Fruit fly (Drosophila melanogaster) whole organism, prepupa: Measurements from ENCODE around the gene CG46270.

Source experiments
- CG11902 ChIP-seq: fragments of 200-800 bp; sonication (Bioruptor generic); optimal IDR thresholded peaks from 3 replicates; lab custom pipeline; 2016; ENCODE audit warnings: missing biosample characterization, missing genetic modification characterization
- CG1621 ChIP-seq: fragments of 200-800 bp; sonication (Bioruptor generic); optimal IDR thresholded peaks from 3 replicates; lab custom pipeline; 2018; ENCODE audit warnings: missing biosample characterization, mild to moderate bottlenecking, missing genetic modification characterization
- CG3032 ChIP-seq: fragments of 200-800 bp; optimal IDR thresholded peaks from 2 replicates; lab custom pipeline; 2019; ENCODE audit warnings: missing biosample characterization, mild to moderate bottlenecking, missing genetic modification characterization, moderate library complexity
- CG32006 ChIP-seq: fragments of 200-800 bp; sonication (Bioruptor generic); optimal IDR thresholded peaks from 3 replicates; lab custom pipeline; 2017; ENCODE audit warnings: missing biosample characterization, mild to moderate bottlenecking, missing genetic modification characterization
- CG34406 ChIP-seq: fragments of 200-800 bp; sonication (Bioruptor generic); optimal IDR thresholded peaks from 3 replicates; lab custom pipeline; 2016; ENCODE audit warnings: missing biosample characterization, missing genetic modification characterization
- CG3919 ChIP-seq: fragments of 200-800 bp; sonication (Bioruptor generic); optimal IDR thresholded peaks from 3 replicates; lab custom pipeline; 2016; ENCODE audit warnings: missing biosample characterization, missing genetic modification characterization
- CG6276 ChIP-seq: fragments of 200-800 bp; sonication (Bioruptor generic); optimal IDR thresholded peaks from 2 replicates; lab custom pipeline; 2017; ENCODE audit warnings: missing biosample characterization, mild to moderate bottlenecking, missing genetic modification characterization
- CG6808 ChIP-seq: fragments of 200-800 bp; sonication (Bioruptor generic); optimal IDR thresholded peaks from 3 replicates; lab custom pipeline; 2017; ENCODE audit warnings: missing biosample characterization, missing genetic modification characterization, mild to moderate bottlenecking, moderate library complexity, missing genetic modification reagents
- CG6854 ChIP-seq: fragments of 200-800 bp; sonication (Bioruptor generic); optimal IDR thresholded peaks from 2 replicates; lab custom pipeline; 2017; ENCODE audit warnings: missing biosample characterization, mild to moderate bottlenecking, missing genetic modification characterization
- CG8119 ChIP-seq: fragments of 200-800 bp; sonication (Bioruptor generic); IDR thresholded peaks from 3 replicates; pipeline ENCODE4 v1.3.6; 2022; ENCODE audit warnings: missing biosample characterization, missing genetic modification characterization
- Eip78C ChIP-seq: fragments of 200-800 bp; sonication (Bioruptor generic); peaks from one replicate; lab custom pipeline; 2016; ENCODE audit warnings: missing biosample characterization, missing genetic modification characterization
- Eip93F ChIP-seq: fragments of 200-800 bp; sonication (Bioruptor generic); optimal IDR thresholded peaks from 2 replicates; lab custom pipeline; 2016; ENCODE audit warnings: missing biosample characterization, mild to moderate bottlenecking, missing genetic modification characterization
- Ets21C ChIP-seq: fragments of 200-800 bp; sonication (Bioruptor generic); optimal IDR thresholded peaks from 3 replicates; lab custom pipeline; 2016; ENCODE audit warnings: missing biosample characterization, missing genetic modification characterization
- Hr39 ChIP-seq: fragments of 200-800 bp; sonication (Bioruptor generic); optimal IDR thresholded peaks from 2 replicates; lab custom pipeline; 2016; ENCODE audit warnings: missing biosample characterization, missing genetic modification characterization
- Hr4 ChIP-seq: fragments of 200-800 bp; sonication (Bioruptor generic); optimal IDR thresholded peaks from 3 replicates; lab custom pipeline; 2016; ENCODE audit warnings: missing biosample characterization, missing genetic modification characterization
- Met ChIP-seq: fragments of 200-800 bp; sonication (Bioruptor generic); optimal IDR thresholded peaks from 3 replicates; lab custom pipeline; 2016; ENCODE audit warnings: missing biosample characterization, missing genetic modification characterization
- acj6 ChIP-seq: fragments of 200-800 bp; sonication (Bioruptor generic); optimal IDR thresholded peaks from 3 replicates; lab custom pipeline; 2016; ENCODE audit warnings: missing biosample characterization, missing genetic modification characterization
- dac ChIP-seq: fragments of 200-800 bp; sonication (Bioruptor generic); optimal IDR thresholded peaks from 2 replicates; lab custom pipeline; 2017; ENCODE audit warnings: missing biosample characterization, mild to moderate bottlenecking, missing genetic modification characterization
- dsx ChIP-seq: fragments of 200-800 bp; optimal IDR thresholded peaks from 3 replicates; lab custom pipeline; 2019; ENCODE audit warnings: missing biosample characterization, mild to moderate bottlenecking, missing genetic modification characterization, moderate library complexity; ENCODE audit not compliant: poor library complexity, severe bottlenecking
- eg ChIP-seq: fragments of 200-800 bp; sonication (Bioruptor generic); IDR thresholded peaks from 3 replicates; pipeline ENCODE4 v1.3.6; 2022; ENCODE audit warnings: missing biosample characterization, missing genetic modification characterization
- fkh ChIP-seq: fragments of 200-800 bp; sonication (Bioruptor generic); optimal IDR thresholded peaks from 3 replicates; lab custom pipeline; 2017; ENCODE audit warnings: missing biosample characterization, mild to moderate bottlenecking, missing genetic modification characterization, moderate library complexity
- salr ChIP-seq, 2 experiments: fragments of 200-800 bp; sonication (Bioruptor generic); optimal IDR thresholded peaks; 3 replicates each; lab custom pipeline; 2016 to 2018; ENCODE audit warnings: missing biosample characterization in 2 of 2, missing genetic modification characterization in 2 of 2, mild to moderate bottlenecking in 1 of 2
- spab ChIP-seq: fragments of 200-800 bp; sonication (Bioruptor generic); optimal IDR thresholded peaks from 2 replicates; lab custom pipeline; 2017; ENCODE audit warnings: missing biosample characterization, mild to moderate bottlenecking, missing genetic modification characterization, missing genetic modification reagents
- topi ChIP-seq: fragments of 200-800 bp; sonication (Bioruptor generic); optimal IDR thresholded peaks from 3 replicates; lab custom pipeline; 2016; ENCODE audit warnings: missing biosample characterization, missing genetic modification characterization
- vri ChIP-seq: fragments of 200-800 bp; sonication (Bioruptor generic); optimal IDR thresholded peaks from 3 replicates; lab custom pipeline; 2016; ENCODE audit warnings: missing biosample characterization, mild to moderate bottlenecking, missing genetic modification characterization

The CG46270 gene

DNA sequence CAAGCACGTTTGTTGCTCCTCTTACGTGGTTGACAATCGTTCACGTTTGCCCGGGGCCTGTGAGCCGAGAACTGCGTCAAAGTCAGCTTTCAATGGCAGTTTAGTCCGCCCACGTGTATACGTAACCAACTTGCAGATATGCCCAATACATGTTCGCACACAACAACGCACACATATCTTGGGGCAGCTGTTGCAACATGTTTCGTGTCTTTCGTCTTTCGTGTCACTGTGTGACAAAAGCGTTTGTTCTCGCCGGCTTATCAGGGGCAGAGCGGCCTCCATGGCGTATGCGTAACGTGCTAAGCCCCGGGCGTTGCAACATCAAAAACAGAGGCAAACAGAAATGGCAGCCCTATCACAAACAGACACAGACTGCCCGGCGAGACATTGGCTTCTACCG is 48.8 kb downstream of the CG46270 start:
- no peak for TF ChIP-seq CG3919 (GFP tag; lab: Kevin White, UChicago)
- TF ChIP-seq CG34406: no peak
- no peak for TF ChIP-seq Eip93F
- TF ChIP-seq topi (GFP tag; lab: Kevin White, UChicago): no peak
- TF ChIP-seq spab: no peak
- TF ChIP-seq CG6854 (GFP tag; lab: Kevin White, UChicago): no peak
- TF ChIP-seq CG11902: no peak
- no peak for TF ChIP-seq fkh (GFP tag; lab: Kevin White, UChicago)
- no peak for TF ChIP-seq dac (GFP tag; lab: Kevin White, UChicago)
- no peak for TF ChIP-seq Met (GFP tag; lab: Kevin White, UChicago)
- no peak for TF ChIP-seq CG8119 (GFP tag; lab: Robert Waterston, UW)
- TF ChIP-seq dsx (GFP tag; lab: Kevin White, UChicago): no peak
- no peak for TF ChIP-seq acj6
- no peak for TF ChIP-seq CG1621 (tag; lab: Kevin White, UChicago)
- no peak for TF ChIP-seq CG3032 (tag; lab: Kevin White, UChicago)
- TF ChIP-seq CG6808 (GFP tag; lab: Kevin White, UChicago): no peak
- no peak for TF ChIP-seq Ets21C (GFP tag; lab: Kevin White, UChicago)
- no peak for TF ChIP-seq Hr39
- no peak for TF ChIP-seq eg (GFP tag; lab: Robert Waterston, UW)
- TF ChIP-seq salr (GFP tag; optimal IDR thresholded peaks at IDR 0.05; lab: Kevin White, UChicago): no peak

DNA sequence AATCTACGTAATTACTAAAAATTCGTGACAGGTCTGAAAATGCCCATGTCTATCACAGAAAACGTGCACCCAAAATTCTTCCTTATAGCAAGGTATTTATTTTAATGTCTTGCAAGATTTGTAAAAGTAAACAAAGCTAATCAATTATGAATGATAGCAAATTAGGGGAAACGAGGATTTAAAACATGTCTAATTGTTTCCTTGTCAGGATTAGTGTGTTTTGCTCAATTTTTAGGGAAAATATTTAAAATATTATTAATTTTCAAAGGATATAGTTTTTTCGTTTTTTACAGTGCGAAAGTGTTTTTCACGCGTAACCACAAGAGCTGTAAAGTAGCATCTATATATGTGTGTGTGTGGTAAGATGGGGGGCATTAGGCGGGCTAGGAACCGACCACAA is 49.2 kb downstream of the CG46270 start:
- TF ChIP-seq salr (GFP tag; optimal IDR thresholded peaks at IDR 0.05; lab: Kevin White, UChicago) (peak in 1 of 2 experiments; percentile 38), CG6808 (GFP tag; lab: Kevin White, UChicago) (no peak), vri (no peak), acj6 (no peak), CG32006 (peak; percentile 50), Hr4 (peak; percentile 36), Eip78C (GFP tag; lab: Kevin White, UChicago) (peak; percentile 71), CG6276 (peak; percentile 35)
